Worm (Caenorhabditis elegans) whole organism, early embryonic: Measurements from ENCODE around the gene F49C12.4.

Experiments
- B0310.2 ChIP-seq: sonication (generic microtip); optimal IDR thresholded peaks from 2 replicates; lab custom pipeline; 2016; ENCODE audit warnings: mild to moderate bottlenecking, missing genetic modification characterization, missing compliant biosample characterization
- F13C5.2 ChIP-seq: sonication (generic microtip); optimal IDR thresholded peaks from 2 replicates; lab custom pipeline; 2017; ENCODE audit warnings: mild to moderate bottlenecking, missing genetic modification characterization, inconsistent platforms, missing compliant biosample characterization
- aly-1 ChIP-seq: sonication (generic microtip); optimal IDR thresholded peaks from 2 replicates; lab custom pipeline; 2016; ENCODE audit warnings: missing genetic modification characterization, missing compliant biosample characterization
- ama-1 ChIP-seq: fragments of 150-350 bp; optimal IDR thresholded peaks from 2 replicates; lab custom pipeline; 2014
- ceh-13 ChIP-seq: fragments of 200-800 bp; sonication (Bioruptor generic); optimal IDR thresholded peaks from 2 replicates; lab custom pipeline; 2018; ENCODE audit warnings: mild to moderate bottlenecking, missing genetic modification characterization, missing compliant biosample characterization
- ceh-36 ChIP-seq: sonication (generic microtip); optimal IDR thresholded peaks from 2 replicates; lab custom pipeline; 2016; ENCODE audit warnings: missing genetic modification characterization, inconsistent platforms, missing compliant biosample characterization
- ets-7 ChIP-seq: sonication (generic microtip); optimal IDR thresholded peaks from 2 replicates; lab custom pipeline; 2016; ENCODE audit warnings: missing genotype, missing genetic modification characterization, missing compliant biosample characterization
- flt-1 ChIP-seq: fragments of 200-800 bp; sonication (Bioruptor generic); IDR thresholded peaks from 2 replicates; pipeline ENCODE4 v1.3.6; 2022; ENCODE audit warnings: missing genetic modification characterization, missing compliant biosample characterization
- hmbx-1 ChIP-seq: sonication (generic microtip); optimal IDR thresholded peaks from 2 replicates; lab custom pipeline; 2016; ENCODE audit warnings: mild to moderate bottlenecking, missing genetic modification characterization, missing compliant biosample characterization
- hmg-4 ChIP-seq: fragments of 200-800 bp; sonication (Bioruptor generic); optimal IDR thresholded peaks from 2 replicates; lab custom pipeline; 2018; ENCODE audit warnings: mild to moderate bottlenecking, missing genetic modification characterization, missing compliant biosample characterization
- hnd-1 ChIP-seq: sonication (generic microtip); optimal IDR thresholded peaks from 2 replicates; lab custom pipeline; 2016; ENCODE audit warnings: missing genetic modification characterization, missing compliant biosample characterization
- pes-1 ChIP-seq: fragments of 200-800 bp; sonication (Bioruptor generic); IDR thresholded peaks from 2 replicates; pipeline ENCODE4 v1.3.6; 2022; ENCODE audit warnings: missing genetic modification reagents, missing genetic modification characterization, missing compliant biosample characterization
- scrt-1 ChIP-seq: fragments of 200-800 bp; sonication (Bioruptor generic); IDR thresholded peaks from 2 replicates; pipeline ENCODE4 v1.3.6; 2022; ENCODE audit warnings: missing genetic modification characterization, missing compliant biosample characterization
- sea-1 ChIP-seq: fragments of 200-800 bp; sonication (Bioruptor generic); conservative IDR thresholded peaks from 2 replicates; pipeline ENCODE4 v1.3.6; 2022; ENCODE audit warnings: missing genetic modification characterization, missing compliant biosample characterization
- tbx-11 ChIP-seq: fragments of 200-800 bp; sonication (Bioruptor generic); IDR thresholded peaks from 2 replicates; pipeline ENCODE4 v1.3.6; 2022; ENCODE audit warnings: missing genetic modification characterization, missing compliant biosample characterization
- tbx-37 ChIP-seq: fragments of 200-800 bp; sonication (Bioruptor generic); conservative IDR thresholded peaks from 2 replicates; pipeline ENCODE4 v1.3.6; 2022; ENCODE audit warnings: missing genetic modification reagents, missing genetic modification characterization, missing compliant biosample characterization
- tra-4 ChIP-seq: sonication (generic microtip); optimal IDR thresholded peaks from 2 replicates; lab custom pipeline; 2017; ENCODE audit warnings: missing genetic modification characterization, missing compliant biosample characterization

Gene F49C12.4

DNA sequence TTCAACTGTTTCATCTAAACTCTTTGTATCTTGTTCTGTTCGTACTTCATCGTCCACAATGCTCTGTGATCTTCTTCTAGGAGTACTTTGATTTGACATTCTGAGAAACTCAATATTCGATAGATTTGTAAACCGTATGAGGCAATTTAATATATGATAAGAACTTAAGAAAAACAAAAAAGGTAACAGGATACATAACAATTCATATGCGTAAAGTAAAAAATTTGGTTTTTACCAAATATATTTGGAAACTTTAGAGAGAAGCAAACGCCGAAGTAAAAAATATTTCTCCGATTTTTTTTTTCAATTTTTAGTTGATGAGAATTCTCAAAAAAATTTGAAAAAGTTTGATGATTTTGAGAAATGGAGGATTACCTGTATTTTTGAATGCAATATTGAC, 37.4 kb downstream of the F49C12.4 start, which contains the start of gene Y11D7A.19:
TSS of gene Y11D7A.19 (minus strand) at position 101 of the 400 bp plus-strand sequence.
- no peak for TF ChIP-seq ama-1 (lab: Kevin White, UChicago)
- TF ChIP-seq tbx-11 (GFP tag; lab: Robert Waterston, UW) = no peak
- TF ChIP-seq tbx-37 (GFP tag; lab: Robert Waterston, UW) = no peak
- TF ChIP-seq B0310.2 (tag; lab: Kevin White, UChicago) = no peak
- no peak for TF ChIP-seq ceh-36
- no peak for TF ChIP-seq flt-1 (GFP tag; lab: Robert Waterston, UW)
- TF ChIP-seq pes-1 (GFP tag; lab: Robert Waterston, UW) = no peak
- no peak for TF ChIP-seq ets-7
- no peak for TF ChIP-seq aly-1 (tag; lab: Kevin White, UChicago)
- no peak for TF ChIP-seq hmbx-1 (tag; lab: Kevin White, UChicago)
- TF ChIP-seq hmg-4 = no peak
- TF ChIP-seq sea-1 = no peak
- TF ChIP-seq tra-4 = no peak
- TF ChIP-seq ceh-13 (GFP tag; lab: Kevin White, UChicago) = no peak
- no peak for TF ChIP-seq scrt-1 (GFP tag; lab: Robert Waterston, UW)
- no peak for TF ChIP-seq F13C5.2 (tag; lab: Kevin White, UChicago)
- TF ChIP-seq hnd-1 (tag; lab: Kevin White, UChicago) = no peak

DNA sequence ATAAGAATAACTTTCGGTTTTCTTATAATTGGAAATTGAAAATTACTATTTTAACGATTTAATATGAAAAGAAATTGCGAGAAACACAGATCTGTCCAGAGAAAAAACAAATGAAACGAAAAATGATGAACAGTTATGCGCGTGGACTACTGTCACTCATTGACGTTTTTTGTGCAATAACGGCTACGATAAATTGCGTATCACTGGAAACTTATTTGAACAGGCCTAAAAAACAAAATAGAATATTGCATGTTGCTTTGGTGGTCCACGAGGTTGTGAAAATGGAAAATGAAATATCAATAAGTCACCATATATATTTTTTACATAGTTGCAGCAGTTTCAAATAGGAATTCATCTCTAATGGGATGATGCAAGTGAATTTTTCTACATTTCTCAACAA, 39.4 kb downstream of the F49C12.4 start:
- TF ChIP-seq tra-4 = no peak
- TF ChIP-seq hnd-1 (tag; lab: Kevin White, UChicago) = no peak
- TF ChIP-seq hmbx-1 (tag; lab: Kevin White, UChicago) = no peak
- no peak for TF ChIP-seq tbx-37 (GFP tag; lab: Robert Waterston, UW)
- TF ChIP-seq hmg-4 = no peak
- TF ChIP-seq ama-1 (lab: Kevin White, UChicago) = no peak
- TF ChIP-seq ceh-13 (GFP tag; lab: Kevin White, UChicago) = no peak
- no peak for TF ChIP-seq sea-1
- no peak for TF ChIP-seq B0310.2 (tag; lab: Kevin White, UChicago)
- TF ChIP-seq scrt-1 (GFP tag; lab: Robert Waterston, UW) = no peak
- no peak for TF ChIP-seq tbx-11 (GFP tag; lab: Robert Waterston, UW)
- no peak for TF ChIP-seq ceh-36
- TF ChIP-seq pes-1 (GFP tag; lab: Robert Waterston, UW) = no peak
- no peak for TF ChIP-seq flt-1 (GFP tag; lab: Robert Waterston, UW)
- TF ChIP-seq F13C5.2 (tag; lab: Kevin White, UChicago) = no peak
- no peak for TF ChIP-seq ets-7

DNA sequence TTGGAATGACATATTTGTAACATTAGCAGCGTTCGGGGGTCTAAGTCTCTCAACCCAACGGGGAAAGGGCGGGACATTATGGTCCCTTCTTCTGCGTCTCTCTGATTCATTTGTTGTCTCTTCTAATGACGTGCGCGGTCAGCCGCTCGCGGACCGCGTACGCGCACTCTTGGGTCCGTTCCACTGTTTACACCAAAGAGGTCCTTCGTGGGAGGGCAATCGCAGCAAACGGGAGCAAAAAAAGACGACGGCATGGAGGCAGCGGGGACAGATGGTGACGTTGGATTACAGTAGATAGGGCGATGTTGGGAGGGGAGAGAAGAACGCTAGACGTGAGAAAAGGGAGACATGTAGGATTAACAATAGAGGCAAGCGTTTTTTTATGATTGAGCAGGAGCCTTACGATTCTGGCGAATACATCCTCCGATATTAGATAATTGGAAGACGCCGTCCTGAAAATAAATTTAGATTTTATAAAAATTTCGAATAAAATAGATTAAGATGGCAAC, 40.0 kb downstream of the F49C12.4 start, which contains the start of gene flh-1:
TSS of gene flh-1 (minus strand) at position 459 of the 509 bp plus-strand sequence.
- TF ChIP-seq hmg-4 (peak; percentile 86), aly-1 (tag; lab: Kevin White, UChicago) (peak; percentile 47), ceh-36 (peak; percentile 70), tra-4 (no peak), hnd-1 (tag; lab: Kevin White, UChicago) (no peak), F13C5.2 (tag; lab: Kevin White, UChicago) (peak; percentile 15), hmbx-1 (tag; lab: Kevin White, UChicago) (no peak), sea-1 (peak; percentile 82)

DNA sequence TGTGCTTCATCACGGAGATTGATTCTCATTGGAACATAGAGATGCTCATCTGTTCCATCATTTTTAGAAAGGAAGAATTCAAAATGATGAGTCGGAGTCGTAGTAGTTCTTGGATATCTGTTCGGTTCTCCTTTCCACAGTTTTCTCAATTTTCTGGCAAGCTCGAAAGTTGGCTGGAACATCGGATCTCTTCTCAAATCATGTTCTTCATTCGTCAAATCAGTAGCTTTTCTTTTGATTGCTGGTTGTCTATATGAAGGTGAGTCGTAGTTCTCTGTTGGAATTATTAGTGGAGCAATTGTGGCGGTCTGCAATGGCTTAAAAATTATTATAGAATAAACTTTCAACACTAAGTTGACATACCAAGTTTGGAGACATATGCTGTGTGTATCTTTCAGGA, 41.6 kb downstream of the F49C12.4 start:
- TF ChIP-seq hmbx-1 (tag; lab: Kevin White, UChicago) (no peak), F13C5.2 (tag; lab: Kevin White, UChicago) (no peak), ceh-36 (no peak), B0310.2 (tag; lab: Kevin White, UChicago) (no peak), tbx-37 (GFP tag; lab: Robert Waterston, UW) (no peak), ceh-13 (GFP tag; lab: Kevin White, UChicago) (no peak), sea-1 (no peak), aly-1 (tag; lab: Kevin White, UChicago) (no peak), flt-1 (GFP tag; lab: Robert Waterston, UW) (no peak), ama-1 (lab: Kevin White, UChicago) (no peak), pes-1 (GFP tag; lab: Robert Waterston, UW) (no peak), tbx-11 (GFP tag; lab: Robert Waterston, UW) (no peak), hmg-4 (no peak), hnd-1 (tag; lab: Kevin White, UChicago) (no peak)

DNA sequence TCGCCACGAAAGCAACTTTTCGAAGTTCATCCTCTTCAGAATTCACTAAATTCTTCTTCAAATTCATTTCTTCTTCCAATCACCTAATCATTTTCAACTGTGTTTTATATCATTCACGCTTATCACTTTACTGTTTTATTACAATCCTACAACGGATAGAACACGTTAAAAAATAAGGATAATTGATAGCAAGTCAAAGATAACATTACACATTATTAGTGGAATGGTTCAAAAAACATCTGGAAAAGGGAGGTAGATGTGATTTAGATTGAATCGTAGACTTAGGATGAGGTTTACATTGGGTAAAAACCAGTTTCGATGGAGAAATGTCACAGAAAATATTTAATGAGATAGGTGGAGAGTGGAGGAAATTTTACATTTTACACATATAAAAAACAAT, 42.2 kb downstream of the F49C12.4 start, which contains the start of gene col-120:
TSS of gene col-120 (minus strand) at position 101 of the 400 bp plus-strand sequence.
- TF ChIP-seq pes-1 (GFP tag; lab: Robert Waterston, UW) = no peak
- TF ChIP-seq tbx-11 (GFP tag; lab: Robert Waterston, UW) = no peak
- TF ChIP-seq aly-1 (tag; lab: Kevin White, UChicago) = no peak
- no peak for TF ChIP-seq ceh-13 (GFP tag; lab: Kevin White, UChicago)
- TF ChIP-seq flt-1 (GFP tag; lab: Robert Waterston, UW) = no peak
- TF ChIP-seq ets-7 = no peak
- no peak for TF ChIP-seq B0310.2 (tag; lab: Kevin White, UChicago)
- TF ChIP-seq F13C5.2 (tag; lab: Kevin White, UChicago) = no peak
- no peak for TF ChIP-seq hmbx-1 (tag; lab: Kevin White, UChicago)
- TF ChIP-seq tbx-37 (GFP tag; lab: Robert Waterston, UW) = no peak

DNA sequence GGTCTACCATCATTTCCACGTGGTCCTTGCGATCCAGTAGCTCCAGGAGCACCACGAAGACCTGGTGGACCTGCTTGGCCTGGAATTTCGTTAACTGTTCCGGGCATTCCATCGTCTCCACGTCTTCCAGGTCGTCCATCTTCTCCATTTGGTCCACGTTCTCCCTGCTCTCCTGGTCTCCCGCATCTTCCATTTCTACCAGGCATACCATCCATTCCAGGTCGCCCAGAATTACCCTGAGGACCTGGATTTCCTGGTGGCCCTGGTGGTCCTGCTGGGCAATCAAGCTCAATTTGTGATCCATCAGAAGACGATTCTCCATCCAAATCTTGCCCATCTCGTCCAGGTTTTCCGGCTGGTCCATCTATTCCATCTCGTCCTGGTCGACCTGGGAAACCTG, 43.1 kb downstream of the F49C12.4 start:
- TF ChIP-seq tbx-37 (GFP tag; lab: Robert Waterston, UW) (no peak), hmbx-1 (tag; lab: Kevin White, UChicago) (no peak), ama-1 (lab: Kevin White, UChicago) (no peak), ceh-13 (GFP tag; lab: Kevin White, UChicago) (no peak), tra-4 (no peak), pes-1 (GFP tag; lab: Robert Waterston, UW) (no peak), ets-7 (no peak), F13C5.2 (tag; lab: Kevin White, UChicago) (no peak)

DNA sequence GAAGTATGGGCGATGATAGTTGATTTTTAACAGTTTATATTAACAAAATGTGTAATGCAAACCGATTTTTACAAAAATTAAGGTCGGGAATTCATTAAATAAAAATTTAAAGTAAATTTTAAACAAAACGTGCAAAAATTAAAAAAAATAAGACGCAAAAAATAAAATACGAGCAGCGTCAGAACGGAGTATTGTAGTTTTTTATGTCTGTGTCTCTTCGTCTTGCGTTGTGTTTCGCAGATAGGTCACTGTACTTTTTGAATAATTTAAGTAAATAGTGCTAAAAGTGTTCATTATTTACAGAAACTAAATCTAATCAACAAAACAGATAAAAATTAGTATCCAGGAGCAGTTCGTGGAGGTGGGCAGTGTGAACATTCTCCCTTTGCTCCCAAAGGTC, 43.6 kb downstream of the F49C12.4 start:
- TF ChIP-seq hmbx-1 (tag; lab: Kevin White, UChicago) (no peak), ets-7 (no peak), scrt-1 (GFP tag; lab: Robert Waterston, UW) (no peak), B0310.2 (tag; lab: Kevin White, UChicago) (no peak), ceh-13 (GFP tag; lab: Kevin White, UChicago) (no peak), pes-1 (GFP tag; lab: Robert Waterston, UW) (no peak), ama-1 (lab: Kevin White, UChicago) (no peak), hnd-1 (tag; lab: Kevin White, UChicago) (no peak), tra-4 (no peak), aly-1 (tag; lab: Kevin White, UChicago) (no peak), tbx-11 (GFP tag; lab: Robert Waterston, UW) (no peak), tbx-37 (GFP tag; lab: Robert Waterston, UW) (no peak), flt-1 (GFP tag; lab: Robert Waterston, UW) (no peak), sea-1 (no peak), F13C5.2 (tag; lab: Kevin White, UChicago) (no peak), hmg-4 (no peak), ceh-36 (no peak)
